Worm (Caenorhabditis elegans) whole organism, L1 larva: ENCODE measurements around the gene C18F10.2.
A peak's percentile ranks its signal among the peaks of the same experiment; 100 is the strongest.

Source experiments
- C16A3.4 ChIP-seq: fragments of 150-350 bp; optimal IDR thresholded peaks from 2 replicates; lab custom pipeline; 2014; ENCODE audit warnings: missing biosample characterization, missing genetic modification characterization
- C34B4.2 ChIP-seq: sonication (generic microtip); optimal IDR thresholded peaks from 2 replicates; lab custom pipeline; 2017; ENCODE audit warnings: mild to moderate bottlenecking, missing genetic modification characterization, missing compliant biosample characterization
- alr-1 ChIP-seq: fragments of 200-800 bp; sonication (Bioruptor generic); optimal IDR thresholded peaks from 2 replicates; lab custom pipeline; 2018; ENCODE audit warnings: borderline replicate concordance, mild to moderate bottlenecking, missing genetic modification characterization, missing compliant biosample characterization
- aly-2 ChIP-seq: fragments of 150-350 bp; optimal IDR thresholded peaks from 2 replicates; lab custom pipeline; 2014; ENCODE audit warnings: missing biosample characterization, missing genetic modification characterization
- blmp-1 ChIP-seq: fragments of 150-350 bp; optimal IDR thresholded peaks from 2 replicates; lab custom pipeline; 2014; ENCODE audit warnings: missing biosample characterization, missing genetic modification characterization
- ceh-63 ChIP-seq: fragments of 200-800 bp; sonication (Bioruptor generic); optimal IDR thresholded peaks from 2 replicates; lab custom pipeline; 2018; ENCODE audit warnings: mild to moderate bottlenecking, missing genetic modification characterization, missing compliant biosample characterization
- ceh-88 ChIP-seq: fragments of 200-800 bp; sonication (Bioruptor generic); IDR thresholded peaks from 2 replicates; pipeline ENCODE4 v1.3.6; 2022; ENCODE audit warnings: missing genetic modification characterization, missing compliant biosample characterization
- ces-1 ChIP-seq: fragments of 150-350 bp; optimal IDR thresholded peaks from 2 replicates; lab custom pipeline; 2014; ENCODE audit warnings: missing biosample characterization, missing genetic modification reagents, missing genetic modification characterization
- dpl-1 ChIP-seq, 3 experiments: fragments of 150-350 bp in 2 of 3; sonication (generic microtip) in 1 of 3; optimal IDR thresholded peaks; 2 replicates each; lab custom pipeline; 2014 to 2017; ENCODE audit warnings: missing biosample characterization in 3 of 3, missing genetic modification characterization in 3 of 3, missing genetic modification reagents in 3 of 3
- dsc-1 ChIP-seq: sonication (generic microtip); optimal IDR thresholded peaks from 2 replicates; lab custom pipeline; 2016; ENCODE audit warnings: mild to moderate bottlenecking, missing genetic modification characterization, missing compliant biosample characterization
- efl-1 ChIP-seq, 4 experiments: fragments of 150-350 bp; optimal IDR thresholded peaks in 3 of 4; peaks in 1 of 4; 1 replicate in 1 of 4; 2 replicates in 3 of 4; lab custom pipeline; 2014; ENCODE audit warnings: missing biosample characterization in 2 of 4, missing genetic modification characterization in 2 of 4, missing genetic modification reagents in 2 of 4
- elt-2 ChIP-seq: sonication (generic microtip); optimal IDR thresholded peaks from 2 replicates; lab custom pipeline; 2016; ENCODE audit warnings: missing genetic modification characterization, mild to moderate bottlenecking, inconsistent platforms, missing compliant biosample characterization, missing genetic modification reagents
- elt-3 ChIP-seq, 6 experiments: fragments of 150-350 bp in 1 of 6; sonication (generic microtip); optimal IDR thresholded peaks; 2 replicates each; lab custom pipeline; 2017 to 2018; ENCODE audit warnings: missing biosample characterization in 6 of 6, missing genetic modification characterization in 6 of 6, inconsistent platforms in 1 of 6
- ets-5 ChIP-seq: fragments of 200-800 bp; sonication (Bioruptor generic); IDR thresholded peaks from 2 replicates; pipeline ENCODE4 v1.3.6; 2022; ENCODE audit warnings: missing genetic modification characterization, missing compliant biosample characterization
- fkh-8 ChIP-seq: sonication (generic microtip); optimal IDR thresholded peaks from 2 replicates; lab custom pipeline; 2016; ENCODE audit warnings: mild to moderate bottlenecking, missing genetic modification characterization, missing compliant biosample characterization
- hpl-2 ChIP-seq: fragments of 150-350 bp; optimal IDR thresholded peaks from 2 replicates; lab custom pipeline; 2014; ENCODE audit warnings: missing biosample characterization, missing genetic modification reagents, missing genetic modification characterization
- isw-1 ChIP-seq: fragments of 200-800 bp; sonication (Bioruptor generic); IDR thresholded peaks from 2 replicates; pipeline ENCODE4 v1.3.6; 2022; ENCODE audit warnings: missing genetic modification characterization, missing compliant biosample characterization
- jun-1 ChIP-seq: fragments of 150-350 bp; optimal IDR thresholded peaks from 2 replicates; lab custom pipeline; 2014; ENCODE audit warnings: missing biosample characterization, missing genetic modification reagents, missing genetic modification characterization
- lin-13 ChIP-seq: fragments of 150-350 bp; optimal IDR thresholded peaks from 2 replicates; lab custom pipeline; 2014; ENCODE audit warnings: missing biosample characterization, missing genetic modification reagents, missing genetic modification characterization
- lin-14 ChIP-seq: fragments of 200-800 bp; sonication (Bioruptor generic); optimal IDR thresholded peaks from 2 replicates; lab custom pipeline; 2018; ENCODE audit warnings: mild to moderate bottlenecking, missing genetic modification characterization, moderate library complexity, missing compliant biosample characterization
- lin-35 ChIP-seq, 2 experiments: fragments of 150-350 bp; optimal IDR thresholded peaks; 2 replicates each; lab custom pipeline; 2014; ENCODE audit warnings: missing biosample characterization in 2 of 2, missing genetic modification characterization in 2 of 2, missing genetic modification reagents in 2 of 2
- lin-39 ChIP-seq: fragments of 150-350 bp; optimal IDR thresholded peaks from 2 replicates; lab custom pipeline; 2014; ENCODE audit warnings: missing biosample characterization, missing genetic modification reagents, missing genetic modification characterization
- lsy-2 ChIP-seq, 2 experiments: fragments of 150-350 bp; optimal IDR thresholded peaks; 2 replicates each; lab custom pipeline; 2014; ENCODE audit warnings: missing biosample characterization in 2 of 2, missing genetic modification characterization in 2 of 2
- mep-1 ChIP-seq: fragments of 150-350 bp; optimal IDR thresholded peaks from 2 replicates; lab custom pipeline; 2014; ENCODE audit warnings: missing biosample characterization, missing genetic modification characterization
- nhr-19 ChIP-seq: fragments of 200-800 bp; sonication (Bioruptor generic); conservative IDR thresholded peaks from 2 replicates; pipeline ENCODE4 v1.3.6; 2022; ENCODE audit warnings: missing genetic modification characterization, missing compliant biosample characterization
- nhr-20 ChIP-seq: sonication (generic microtip); optimal IDR thresholded peaks from 2 replicates; lab custom pipeline; 2016; ENCODE audit warnings: mild to moderate bottlenecking, missing genetic modification characterization, missing compliant biosample characterization
- nhr-71 ChIP-seq: sonication (generic microtip); optimal IDR thresholded peaks from 2 replicates; lab custom pipeline; 2016; ENCODE audit warnings: mild to moderate bottlenecking, missing genetic modification characterization, moderate library complexity, missing compliant biosample characterization
- nhr-76 ChIP-seq: sonication (generic microtip); optimal IDR thresholded peaks from 2 replicates; lab custom pipeline; 2017; ENCODE audit warnings: missing biosample characterization, missing genetic modification characterization
- nhr-77 ChIP-seq: fragments of 150-350 bp; optimal IDR thresholded peaks from 2 replicates; lab custom pipeline; 2014; ENCODE audit warnings: missing biosample characterization, missing genetic modification characterization
- nhr-84 ChIP-seq: sonication (generic microtip); optimal IDR thresholded peaks from 2 replicates; lab custom pipeline; 2017; ENCODE audit warnings: missing biosample characterization, missing genetic modification characterization
- rnt-1 ChIP-seq: sonication (generic microtip); optimal IDR thresholded peaks from 2 replicates; lab custom pipeline; 2016; ENCODE audit warnings: mild to moderate bottlenecking, missing genetic modification characterization, moderate library complexity, missing compliant biosample characterization
- sox-4 ChIP-seq: sonication (generic microtip); optimal IDR thresholded peaks from 2 replicates; lab custom pipeline; 2016; ENCODE audit warnings: missing genetic modification characterization, missing compliant biosample characterization
- swsn-7 ChIP-seq: sonication (generic microtip); optimal IDR thresholded peaks from 2 replicates; lab custom pipeline; 2016; ENCODE audit warnings: missing genetic modification characterization, missing compliant biosample characterization
- tlp-1 ChIP-seq: fragments of 150-350 bp; optimal IDR thresholded peaks from 2 replicates; lab custom pipeline; 2014; ENCODE audit warnings: missing biosample characterization, missing genetic modification characterization
- vab-15 ChIP-seq: sonication (generic microtip); optimal IDR thresholded peaks from 2 replicates; lab custom pipeline; 2017; ENCODE audit warnings: missing genotype, mild to moderate bottlenecking, missing genetic modification characterization, missing compliant biosample characterization
- xbp-1 ChIP-seq: sonication (generic microtip); optimal IDR thresholded peaks from 2 replicates; lab custom pipeline; 2016; ENCODE audit warnings: missing genetic modification characterization, missing compliant biosample characterization

Gene C18F10.2

ce11 chrIII:6272868-6273267, at the start of gene C18F10.2:
Gene C18F10.2, plus strand, starts transcription at chrIII:6273168.
- TF ChIP-seq isw-1 (no peak), elt-2 (tag; lab: Kevin White, UChicago) (no peak), nhr-77 (tag; lab: Kevin White, UChicago) (no peak), nhr-19 (GFP tag; lab: Robert Waterston, UW) (no peak), ets-5 (no peak), fkh-8 (tag; lab: Kevin White, UChicago) (no peak), hpl-2 (GFP tag; lab: Kevin White, UChicago) (no peak), lsy-2 (tag; optimal IDR thresholded peaks at IDR 0.05; lab: Kevin White, UChicago) (no peak), aly-2 (tag; lab: Kevin White, UChicago) (no peak), elt-3 (tag; optimal IDR thresholded peaks at IDR 0.05; lab: Kevin White, UChicago) (no peak), lin-35 (GFP tag; optimal IDR thresholded peaks at IDR 0.05; lab: Kevin White, UChicago) (no peak), swsn-7 (tag; lab: Kevin White, UChicago) (no peak), jun-1 (tag; lab: Kevin White, UChicago) (no peak)

DNA sequence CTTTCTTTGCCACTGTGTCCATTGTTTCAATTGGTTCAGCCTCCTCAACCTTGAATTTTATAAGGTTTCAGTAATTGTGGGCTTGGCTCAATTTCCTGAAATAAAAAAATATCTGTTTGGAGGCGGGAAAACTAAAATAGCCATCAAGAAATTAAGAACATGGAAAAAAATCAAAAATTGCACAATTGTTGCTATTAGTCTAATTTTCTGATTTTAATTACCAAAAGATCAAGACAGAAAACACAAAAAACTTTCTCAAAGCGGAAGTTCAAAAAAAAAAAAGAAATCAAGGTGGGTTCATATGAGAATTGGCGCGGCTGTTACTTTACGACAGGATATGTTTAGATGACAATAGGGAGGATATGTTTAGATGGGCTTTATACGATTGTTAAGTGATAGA, 42.1 kb upstream of the C18F10.2 start, which contains the start of gene esyt-2:
TSS of gene esyt-2 (minus strand) at position 101 of the 400 bp plus-strand sequence.
- TF ChIP-seq sox-4 (tag; lab: Kevin White, UChicago) (no peak), dsc-1 (tag; lab: Kevin White, UChicago) (no peak), nhr-71 (peak; percentile 54), dpl-1 (GFP tag; optimal IDR thresholded peaks at IDR 0.05; lab: Kevin White, UChicago) (no peak), mep-1 (tag; lab: Kevin White, UChicago) (no peak), swsn-7 (tag; lab: Kevin White, UChicago) (no peak), nhr-84 (tag; lab: Kevin White, UChicago) (no peak), ceh-88 (GFP tag; lab: Robert Waterston, UW) (no peak), C34B4.2 (tag; lab: Kevin White, UChicago) (no peak), alr-1 (tag; lab: Kevin White, UChicago) (no peak), rnt-1 (tag; lab: Kevin White, UChicago) (peak; percentile 6), lin-13 (GFP tag; lab: Kevin White, UChicago) (no peak), nhr-76 (tag; lab: Kevin White, UChicago) (no peak), ets-5 (no peak), nhr-20 (tag; lab: Kevin White, UChicago) (no peak), lin-14 (GFP tag; lab: Kevin White, UChicago) (peak; percentile 5)

DNA sequence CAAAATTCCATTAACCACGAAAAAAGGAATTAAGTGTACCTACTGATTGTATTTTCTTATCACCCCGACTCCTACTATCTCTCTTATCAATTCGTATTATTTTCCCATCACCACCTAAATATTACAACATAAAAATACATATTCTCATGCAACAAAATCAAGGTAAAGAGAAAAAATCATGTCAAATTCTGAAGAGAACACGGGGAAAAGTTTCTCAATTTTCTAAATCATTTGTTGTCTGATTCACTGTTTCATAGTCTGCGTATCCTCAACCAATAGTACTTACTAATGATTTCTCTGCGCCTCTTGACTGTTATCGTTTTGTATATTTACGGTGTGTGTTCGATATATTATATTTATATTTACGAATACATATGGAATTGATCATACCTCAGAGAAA, 41.1 kb upstream of the C18F10.2 start:
- peak in 1 of 2 experiments; percentile 47 for TF ChIP-seq lin-35 (GFP tag; optimal IDR thresholded peaks at IDR 0.05; lab: Kevin White, UChicago)
- peak; percentile 1 for TF ChIP-seq jun-1 (tag; lab: Kevin White, UChicago)
- TF ChIP-seq ces-1 (GFP tag; lab: Kevin White, UChicago), result no peak
- no peak for TF ChIP-seq ceh-63 (GFP tag; lab: Kevin White, UChicago)
- peak in 2 of 6 experiments; percentile 58 to 76 for TF ChIP-seq elt-3 (tag; optimal IDR thresholded peaks at IDR 0.05; lab: Kevin White, UChicago)
- peak; percentile 23 for TF ChIP-seq mep-1 (tag; lab: Kevin White, UChicago)
- no peak for TF ChIP-seq lin-39 (tag; lab: Kevin White, UChicago)
- TF ChIP-seq xbp-1 (tag; lab: Kevin White, UChicago), result no peak
- TF ChIP-seq C16A3.4, result peak; percentile 1
- no peak for TF ChIP-seq rnt-1 (tag; lab: Kevin White, UChicago)
- TF ChIP-seq vab-15 (tag; lab: Kevin White, UChicago), result no peak
- peak; percentile 69 for TF ChIP-seq elt-2 (tag; lab: Kevin White, UChicago)
- TF ChIP-seq tlp-1 (tag; lab: Kevin White, UChicago), result peak; percentile 5
- TF ChIP-seq nhr-20 (tag; lab: Kevin White, UChicago), result peak; percentile 20
- TF ChIP-seq efl-1 (optimal IDR thresholded peaks at IDR 0.05; lab: Kevin White, UChicago), result peak in 1 of 2 experiments; percentile 4
- peak in 1 of 2 experiments; percentile 83 for TF ChIP-seq efl-1 (GFP tag; optimal IDR thresholded peaks at IDR 0.05 in 1 of 2; lab: Kevin White, UChicago)
- TF ChIP-seq blmp-1 (tag; lab: Kevin White, UChicago), result peak; percentile 39
- no peak for TF ChIP-seq hpl-2 (GFP tag; lab: Kevin White, UChicago)
